Worm (Caenorhabditis elegans) whole organism, L1 larva: ENCODE measurements around the gene slc-30A9.

ENCODE experiments used
- F16B12.6 ChIP-seq: fragments of 150-350 bp; optimal IDR thresholded peaks from 2 replicates; lab custom pipeline; 2014; ENCODE audit warnings: missing biosample characterization, missing genetic modification characterization
- blmp-1 ChIP-seq: fragments of 150-350 bp; optimal IDR thresholded peaks from 2 replicates; lab custom pipeline; 2014; ENCODE audit warnings: missing biosample characterization, missing genetic modification characterization
- nhr-11 ChIP-seq: fragments of 150-350 bp; optimal IDR thresholded peaks from 2 replicates; lab custom pipeline; 2014; ENCODE audit warnings: missing biosample characterization, missing genetic modification characterization
- nhr-12 ChIP-seq: sonication (generic microtip); optimal IDR thresholded peaks from 2 replicates; lab custom pipeline; 2017; ENCODE audit warnings: missing biosample characterization, missing genetic modification characterization
- nhr-19 ChIP-seq: fragments of 200-800 bp; sonication (Bioruptor generic); conservative IDR thresholded peaks from 2 replicates; pipeline ENCODE4 v1.3.6; 2022; ENCODE audit warnings: missing genetic modification characterization, missing compliant biosample characterization
- nhr-28 ChIP-seq: fragments of 150-350 bp; optimal IDR thresholded peaks from 2 replicates; lab custom pipeline; 2014; ENCODE audit warnings: missing biosample characterization, missing genetic modification characterization
- zag-1 ChIP-seq: fragments of 150-350 bp; optimal IDR thresholded peaks from 2 replicates; lab custom pipeline; 2014; ENCODE audit warnings: missing biosample characterization, missing genetic modification characterization

- TF ChIP-seq zag-1 (tag; lab: Kevin White, UChicago): no peak
- no peak for TF ChIP-seq nhr-19 (GFP tag; lab: Robert Waterston, UW)
- TF ChIP-seq F16B12.6 (tag; lab: Kevin White, UChicago): no peak
- TF ChIP-seq nhr-28 (tag; lab: Kevin White, UChicago): no peak
- TF ChIP-seq nhr-12 (tag; lab: Kevin White, UChicago): no peak
- TF ChIP-seq nhr-11 (tag; lab: Kevin White, UChicago): no peak
- TF ChIP-seq blmp-1 (tag; lab: Kevin White, UChicago): peak; percentile 73
Measured at ce11 chrIII:2647194-2647925, 51.3 kb downstream of the slc-30A9 start.
